Fruit fly (Drosophila melanogaster): ENCODE measurements around the gene ssh.
A peak's percentile ranks its signal among the peaks of the same experiment; 100 is the strongest.

The ssh gene

DNA sequence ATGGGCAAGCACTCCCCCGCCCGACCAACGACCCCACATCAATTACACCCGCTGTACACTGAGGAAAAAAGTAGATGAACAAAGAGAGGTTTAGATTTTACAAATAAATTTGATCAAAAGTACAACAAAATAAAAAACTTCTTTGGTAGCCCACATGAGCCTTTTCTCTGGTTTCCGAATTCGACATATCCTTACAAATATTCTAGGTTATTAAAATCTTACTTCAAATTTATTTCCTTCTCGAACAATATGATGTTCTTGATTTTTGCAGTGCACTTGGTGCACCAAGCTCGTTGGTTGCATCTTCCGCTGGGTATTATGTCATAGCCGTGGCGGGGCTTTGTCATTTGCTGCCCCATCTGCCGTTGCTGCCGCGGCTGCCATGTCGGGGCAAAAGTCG is 38.1 kb downstream of the ssh start:
- no peak for TF ChIP-seq pad (GFP tag; optimal IDR thresholded peaks at IDR 0.05)
- TF ChIP-seq Mnt (GFP tag; optimal IDR thresholded peaks at IDR 0.05), result no peak
- no peak for TF ChIP-seq Crg-1 (GFP tag; optimal IDR thresholded peaks at IDR 0.05)
- TF ChIP-seq ovo (GFP tag; optimal IDR thresholded peaks at IDR 0.05), result no peak

DNA sequence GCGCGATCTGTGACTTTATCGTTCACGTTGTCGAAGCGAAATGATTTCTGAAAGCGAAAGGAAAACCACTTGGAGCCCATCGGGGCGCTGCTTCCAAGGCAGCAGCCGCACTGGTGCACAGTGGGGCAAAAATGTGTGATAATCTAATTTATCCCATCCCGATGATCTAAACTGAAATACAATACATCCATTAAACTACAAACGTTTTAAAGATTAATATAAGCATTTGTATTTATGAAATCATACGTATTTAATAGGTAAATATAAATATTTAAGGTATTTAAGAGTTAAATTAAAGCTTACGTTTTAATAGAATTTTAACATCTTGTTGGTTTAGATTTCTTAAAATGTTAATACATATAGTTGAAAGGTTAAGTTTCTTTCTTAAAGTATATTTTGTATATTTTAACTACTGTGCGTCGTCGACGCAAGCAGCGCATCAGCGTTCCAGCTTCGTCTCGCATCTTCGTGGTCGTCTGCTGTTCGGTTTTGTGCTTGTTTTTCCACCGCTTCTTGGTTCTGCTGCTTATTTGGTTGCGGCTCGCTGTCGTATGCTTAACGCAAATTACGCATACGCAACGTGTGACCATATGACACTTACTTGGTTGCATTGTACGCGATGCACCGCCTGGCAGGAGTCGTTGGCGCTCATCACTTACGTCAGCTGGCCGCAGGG is 38.7 kb downstream of the ssh start, which contains the start of gene CG13643:
CG13643 (minus strand) TSS at position 46 of the 676 bp plus-strand sequence.
- no peak for TF ChIP-seq CG12768 (GFP tag; optimal IDR thresholded peaks at IDR 0.05)
- no peak for TF ChIP-seq CG7045 (GFP tag; optimal IDR thresholded peaks at IDR 0.05)
- no peak for TF ChIP-seq CG1620 (GFP tag; optimal IDR thresholded peaks at IDR 0.05)
- no peak for TF ChIP-seq Mnt (GFP tag; optimal IDR thresholded peaks at IDR 0.05)
- TF ChIP-seq CG14711 (tag; optimal IDR thresholded peaks at IDR 0.05), result no peak

DNA sequence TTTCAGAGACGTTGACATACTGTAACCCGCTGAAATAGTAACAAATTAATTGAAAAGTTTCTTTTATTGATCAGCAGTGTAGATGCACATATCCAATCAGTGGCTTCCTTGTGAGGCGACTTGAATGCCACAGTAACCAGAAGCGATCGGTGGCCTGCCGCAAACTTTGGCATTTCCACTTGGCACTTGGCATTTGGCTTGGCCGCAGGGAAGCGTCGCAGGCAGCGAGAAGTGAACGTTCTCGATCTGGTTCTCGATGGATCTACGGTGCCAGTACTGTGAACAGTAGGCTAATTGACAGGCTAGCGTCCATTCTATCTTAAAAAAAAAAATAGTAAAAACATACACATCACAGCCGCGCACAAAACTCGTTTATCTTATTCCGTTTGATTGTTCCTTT is 43.9 kb downstream of the ssh start, which contains the start of gene CG10845:
CG10845 (plus strand) TSS at position 301 of the 400 bp plus-strand sequence.
- no peak for TF ChIP-seq Crg-1 (GFP tag; optimal IDR thresholded peaks at IDR 0.05)
- no peak for TF ChIP-seq CG7101 (tag; optimal IDR thresholded peaks at IDR 0.05)
- TF ChIP-seq Hr96 (GFP tag; optimal IDR thresholded peaks at IDR 0.05), result no peak

DNA sequence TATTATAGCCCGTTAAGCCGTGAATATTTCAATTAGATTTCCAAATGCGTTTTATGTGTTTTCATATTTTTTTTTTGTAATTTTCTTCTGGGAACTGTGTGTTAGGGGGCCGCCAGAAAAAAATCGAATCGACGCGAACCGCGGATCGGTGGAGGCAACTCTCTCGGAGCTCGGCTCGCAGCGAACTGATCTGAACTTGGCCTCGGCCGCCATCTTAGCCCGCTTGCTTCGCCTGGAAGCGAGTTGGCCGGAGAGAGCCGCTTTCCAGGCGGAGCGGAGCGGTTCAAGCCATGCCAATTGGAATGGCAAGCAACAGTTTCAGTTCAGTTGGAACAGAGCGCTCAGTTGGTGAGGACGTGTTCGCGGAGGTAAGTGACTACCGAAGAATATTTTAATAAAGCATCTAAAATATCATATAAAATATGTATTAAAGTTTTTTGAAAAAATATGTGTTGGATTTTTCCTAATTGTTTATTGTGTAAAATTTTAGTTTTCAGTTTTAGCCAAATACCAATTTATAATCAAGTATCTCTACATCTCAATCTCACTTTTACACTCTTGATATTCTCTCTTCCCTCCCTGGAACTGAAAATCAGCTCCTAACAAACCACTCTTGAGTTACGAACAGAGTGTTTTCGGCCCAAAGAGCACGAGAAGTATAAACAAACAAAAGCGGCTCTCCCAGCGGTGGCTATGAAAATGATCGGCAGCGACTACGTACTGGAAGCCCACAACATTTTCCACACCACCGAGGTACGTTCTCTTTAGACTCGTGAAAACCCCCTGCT is 50.1 kb downstream of the ssh start, which contains the start of the genes CG31121 and CG11069:
CG31121 (minus strand) TSS at position 187 of the 788 bp plus-strand sequence.
CG11069 (plus strand) TSS at position 324 of the 788 bp plus-strand sequence.
- no peak for TF ChIP-seq bab1 (GFP tag; optimal IDR thresholded peaks at IDR 0.05)
- peak; percentile 18 for TF ChIP-seq tj (GFP tag; optimal IDR thresholded peaks at IDR 0.05)

DNA sequence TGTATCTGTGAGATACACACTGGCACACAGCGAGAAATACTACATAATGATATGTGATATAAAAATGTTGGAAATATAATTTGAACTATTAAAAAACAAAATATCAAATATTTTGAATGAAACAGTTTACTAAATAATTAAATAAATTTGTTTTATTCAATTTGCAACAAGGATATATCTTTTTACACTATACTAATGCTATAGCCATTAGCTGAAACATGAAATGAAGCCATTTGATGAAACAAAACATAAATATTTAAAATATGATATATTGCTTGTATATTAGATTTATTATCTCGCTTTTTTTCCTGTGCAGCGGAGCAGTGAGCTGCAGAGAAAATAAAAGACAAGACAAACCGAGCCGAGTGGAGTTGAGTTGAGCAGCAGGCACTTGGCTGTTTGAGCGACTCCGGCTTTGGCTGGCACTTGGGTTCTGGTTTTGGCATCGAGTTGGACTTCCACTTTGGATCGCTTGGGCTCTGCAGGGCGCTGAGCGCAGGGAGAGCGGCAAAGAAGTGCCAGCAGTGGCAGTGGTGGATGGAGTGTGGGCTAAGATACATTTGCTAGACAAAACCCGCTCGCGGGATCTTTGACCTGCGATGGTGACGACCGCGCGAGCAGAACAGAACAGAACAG is 51.3 kb downstream of the ssh start:
- no peak for TF ChIP-seq CG33017 (tag; optimal IDR thresholded peaks at IDR 0.05)
- TF ChIP-seq CG11617 (GFP tag; optimal IDR thresholded peaks at IDR 0.05), result no peak
- TF ChIP-seq CG7101 (tag; optimal IDR thresholded peaks at IDR 0.05), result no peak
- no peak for TF ChIP-seq cnc (optimal IDR thresholded peaks at IDR 0.05)
- TF ChIP-seq Hr96 (GFP tag; optimal IDR thresholded peaks at IDR 0.05), result no peak
- TF ChIP-seq Mnt (GFP tag; optimal IDR thresholded peaks at IDR 0.05), result no peak
- no peak for TF ChIP-seq kay (GFP tag; ENCODE audit: borderline replicate concordance)
- TF ChIP-seq bab1 (GFP tag; optimal IDR thresholded peaks at IDR 0.05), result no peak
- TF ChIP-seq Clk (GFP tag; optimal IDR thresholded peaks at IDR 0.05), result no peak
- no peak for TF ChIP-seq CG14711 (tag; optimal IDR thresholded peaks at IDR 0.05)
- no peak for TF ChIP-seq pad (GFP tag; optimal IDR thresholded peaks at IDR 0.05)
- no peak for TF ChIP-seq Crg-1 (GFP tag; optimal IDR thresholded peaks at IDR 0.05)
- no peak for TF ChIP-seq CG7045 (GFP tag; optimal IDR thresholded peaks at IDR 0.05)

DNA sequence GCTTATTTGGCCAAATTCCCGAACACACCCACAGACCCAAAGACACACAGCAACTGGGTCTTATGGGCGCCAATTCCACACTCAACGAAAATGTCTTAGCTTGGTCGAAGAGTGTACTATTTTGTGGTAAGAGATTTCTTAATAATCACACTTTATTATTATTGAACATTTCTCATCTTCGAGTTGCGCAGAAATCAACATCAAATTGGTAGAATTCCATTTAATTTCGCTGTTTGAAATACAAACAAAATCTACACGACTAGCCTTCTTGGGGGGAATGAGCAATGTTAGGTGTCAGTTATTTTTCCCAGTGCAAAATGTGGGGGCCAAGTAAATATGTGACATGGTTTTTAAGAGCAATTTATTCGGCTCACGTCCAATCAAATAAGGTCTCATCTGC is 53.8 kb downstream of the ssh start:
- TF ChIP-seq cnc (optimal IDR thresholded peaks at IDR 0.05), result no peak
- TF ChIP-seq ovo (GFP tag; optimal IDR thresholded peaks at IDR 0.05), result no peak
- TF ChIP-seq Hr96 (GFP tag; optimal IDR thresholded peaks at IDR 0.05), result no peak
- TF ChIP-seq tj (GFP tag; optimal IDR thresholded peaks at IDR 0.05), result no peak
- TF ChIP-seq Crg-1 (GFP tag; optimal IDR thresholded peaks at IDR 0.05), result no peak
- no peak for TF ChIP-seq CG1620 (GFP tag; optimal IDR thresholded peaks at IDR 0.05)
- no peak for TF ChIP-seq pad (GFP tag; optimal IDR thresholded peaks at IDR 0.05)
- no peak for TF ChIP-seq CG7101 (tag; optimal IDR thresholded peaks at IDR 0.05)
- TF ChIP-seq Mnt (GFP tag; optimal IDR thresholded peaks at IDR 0.05), result no peak
- TF ChIP-seq cic (GFP tag; optimal IDR thresholded peaks at IDR 0.05), result no peak
- TF ChIP-seq CG7045 (GFP tag; optimal IDR thresholded peaks at IDR 0.05), result no peak
- TF ChIP-seq kay (GFP tag; ENCODE audit: borderline replicate concordance), result no peak
- TF ChIP-seq CG33017 (tag; optimal IDR thresholded peaks at IDR 0.05), result no peak
- TF ChIP-seq CG12768 (GFP tag; optimal IDR thresholded peaks at IDR 0.05), result no peak
- no peak for TF ChIP-seq CG11617 (GFP tag; optimal IDR thresholded peaks at IDR 0.05)
- no peak for TF ChIP-seq CG5204 (GFP tag; optimal IDR thresholded peaks at IDR 0.05)
- TF ChIP-seq toe (GFP tag; optimal IDR thresholded peaks at IDR 0.05), result no peak
- no peak for TF ChIP-seq CG14711 (tag; optimal IDR thresholded peaks at IDR 0.05)
- TF ChIP-seq bab1 (GFP tag; optimal IDR thresholded peaks at IDR 0.05), result no peak

DNA sequence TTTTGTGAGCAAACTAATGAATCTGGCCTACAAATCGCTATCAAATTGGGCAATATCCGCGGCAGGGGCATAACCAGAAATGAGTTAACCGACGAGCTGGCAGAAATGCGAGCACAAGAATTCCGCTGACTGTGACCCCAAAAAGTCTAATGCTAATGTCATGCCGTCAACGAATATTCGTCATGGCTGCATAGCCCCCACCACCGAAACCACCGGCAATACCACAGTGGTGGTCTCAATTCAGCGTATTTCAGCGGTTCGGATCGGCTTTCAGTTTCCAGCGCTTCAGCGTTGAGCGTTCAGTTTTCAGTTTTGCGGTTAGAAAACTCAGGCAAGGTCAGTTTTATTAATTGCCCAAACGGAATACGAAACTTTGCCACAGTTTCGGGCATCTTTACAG is 54.5 kb downstream of the ssh start:
- TF ChIP-seq Mnt (GFP tag; optimal IDR thresholded peaks at IDR 0.05) (no peak), CG12768 (GFP tag; optimal IDR thresholded peaks at IDR 0.05) (no peak), tj (GFP tag; optimal IDR thresholded peaks at IDR 0.05) (peak; percentile 92), ovo (GFP tag; optimal IDR thresholded peaks at IDR 0.05) (no peak)
